Worm (Caenorhabditis elegans) whole organism, L2 larva: ENCODE measurements around the gene cank-26.

Source experiments
- C34F6.9 ChIP-seq: fragments of 150-350 bp; optimal IDR thresholded peaks from 2 replicates; lab custom pipeline; 2014; ENCODE audit warnings: missing biosample characterization, missing genetic modification characterization
- F13H6.1 ChIP-seq: sonication (generic microtip); optimal IDR thresholded peaks from 2 replicates; lab custom pipeline; 2016; ENCODE audit warnings: missing genetic modification characterization, missing compliant biosample characterization
- Y55F3AM.14 ChIP-seq: fragments of 200-800 bp; sonication (Bioruptor generic); optimal IDR thresholded peaks from 2 replicates; lab custom pipeline; 2018; ENCODE audit warnings: mild to moderate bottlenecking, missing genetic modification characterization, missing compliant biosample characterization
- alr-1 ChIP-seq: fragments of 150-350 bp; optimal IDR thresholded peaks from 2 replicates; lab custom pipeline; 2014; ENCODE audit warnings: missing biosample characterization, missing genetic modification characterization
- aly-2 ChIP-seq: fragments of 150-350 bp; optimal IDR thresholded peaks from 2 replicates; lab custom pipeline; 2014; ENCODE audit warnings: missing biosample characterization, missing genetic modification characterization
- blmp-1 ChIP-seq: sonication (generic microtip); optimal IDR thresholded peaks from 2 replicates; lab custom pipeline; 2017; ENCODE audit warnings: missing genetic modification characterization, mild to moderate bottlenecking, missing compliant biosample characterization, antibody characterized with exemption, moderate library complexity; ENCODE audit not compliant: insufficient read depth
- ceh-16 ChIP-seq: fragments of 150-350 bp; optimal IDR thresholded peaks from 2 replicates; lab custom pipeline; 2014; ENCODE audit warnings: missing biosample characterization, missing genetic modification characterization
- ceh-82 ChIP-seq: fragments of 150-350 bp; optimal IDR thresholded peaks from 2 replicates; lab custom pipeline; 2014; ENCODE audit warnings: missing biosample characterization, missing genetic modification characterization
- crh-2 ChIP-seq: sonication (generic microtip); optimal IDR thresholded peaks from 2 replicates; lab custom pipeline; 2017; ENCODE audit warnings: missing biosample characterization, missing genetic modification characterization
- dmd-4 ChIP-seq: sonication (generic microtip); optimal IDR thresholded peaks from 2 replicates; lab custom pipeline; 2017; ENCODE audit warnings: missing biosample characterization, missing genetic modification characterization
- elt-3 ChIP-seq: sonication (generic microtip); optimal IDR thresholded peaks from 2 replicates; lab custom pipeline; 2017; ENCODE audit warnings: missing biosample characterization, missing genetic modification characterization
- fos-1 ChIP-seq: fragments of 150-350 bp; optimal IDR thresholded peaks from 2 replicates; lab custom pipeline; 2014; ENCODE audit warnings: missing biosample characterization, missing genetic modification characterization
- gmeb-1 ChIP-seq: fragments of 150-350 bp; optimal IDR thresholded peaks from 2 replicates; lab custom pipeline; 2014; ENCODE audit warnings: missing biosample characterization, missing genetic modification characterization
- lin-13 ChIP-seq: fragments of 150-350 bp; optimal IDR thresholded peaks from 2 replicates; lab custom pipeline; 2014; ENCODE audit warnings: missing biosample characterization, missing genetic modification reagents, missing genetic modification characterization
- lsy-2 ChIP-seq, 2 experiments: fragments of 150-350 bp in 1 of 2; sonication (generic microtip) in 1 of 2; optimal IDR thresholded peaks; 2 replicates each; lab custom pipeline; 2014 to 2017; ENCODE audit warnings: missing biosample characterization in 2 of 2, missing genetic modification characterization in 2 of 2
- mdl-1 ChIP-seq, 2 experiments: fragments of 150-350 bp in 1 of 2; sonication (generic microtip) in 1 of 2; optimal IDR thresholded peaks; 2 replicates each; lab custom pipeline; 2017; ENCODE audit warnings: missing biosample characterization in 2 of 2, missing genetic modification characterization in 2 of 2
- nhr-10 ChIP-seq: sonication (generic microtip); optimal IDR thresholded peaks from 2 replicates; lab custom pipeline; 2017; ENCODE audit warnings: missing biosample characterization, missing genetic modification characterization
- nhr-12 ChIP-seq: fragments of 150-350 bp; optimal IDR thresholded peaks from 2 replicates; lab custom pipeline; 2014; ENCODE audit warnings: missing biosample characterization, missing genetic modification characterization
- nhr-129 ChIP-seq: fragments of 150-350 bp; optimal IDR thresholded peaks from 2 replicates; lab custom pipeline; 2014; ENCODE audit warnings: missing biosample characterization, missing genetic modification characterization
- nhr-21 ChIP-seq: fragments of 150-350 bp; optimal IDR thresholded peaks from 2 replicates; lab custom pipeline; 2014; ENCODE audit warnings: missing biosample characterization, missing genetic modification characterization
- nhr-23 ChIP-seq: fragments of 150-350 bp; optimal IDR thresholded peaks from 2 replicates; lab custom pipeline; 2014; ENCODE audit warnings: missing biosample characterization, missing genetic modification reagents, missing genetic modification characterization
- nhr-237 ChIP-seq: fragments of 150-350 bp; optimal IDR thresholded peaks from 2 replicates; lab custom pipeline; 2014; ENCODE audit warnings: missing biosample characterization, missing genetic modification characterization
- nhr-6 ChIP-seq: fragments of 150-350 bp; optimal IDR thresholded peaks from 2 replicates; lab custom pipeline; 2014; ENCODE audit warnings: missing biosample characterization, missing genetic modification characterization
- nhr-77 ChIP-seq: fragments of 150-350 bp; optimal IDR thresholded peaks from 2 replicates; lab custom pipeline; 2014; ENCODE audit warnings: missing biosample characterization, missing genetic modification characterization
- peb-1 ChIP-seq: fragments of 150-350 bp; optimal IDR thresholded peaks from 2 replicates; lab custom pipeline; 2014; ENCODE audit warnings: missing biosample characterization, missing genetic modification characterization
- skn-1 ChIP-seq: sonication (generic microtip); optimal IDR thresholded peaks from 2 replicates; lab custom pipeline; 2017; ENCODE audit warnings: missing biosample characterization, missing genetic modification characterization
- sma-3 ChIP-seq: sonication (generic microtip); optimal IDR thresholded peaks from 2 replicates; lab custom pipeline; 2016; ENCODE audit warnings: missing genetic modification reagents, missing genetic modification characterization, missing compliant biosample characterization
- sma-9 ChIP-seq, 2 experiments: fragments of 150-350 bp in 1 of 2; sonication (generic microtip) in 1 of 2; optimal IDR thresholded peaks; 2 replicates each; lab custom pipeline; 2014 to 2016; ENCODE audit warnings: missing genetic modification characterization in 2 of 2, mild to moderate bottlenecking in 1 of 2, missing biosample characterization in 1 of 2, missing compliant biosample characterization in 1 of 2, missing genetic modification reagents in 1 of 2, moderate library complexity in 1 of 2
- snpc-4 ChIP-seq: fragments of 150-350 bp; optimal IDR thresholded peaks from 2 replicates; lab custom pipeline; 2014; ENCODE audit warnings: missing biosample characterization, missing genetic modification characterization
- unc-39 ChIP-seq: fragments of 150-350 bp; optimal IDR thresholded peaks from 2 replicates; lab custom pipeline; 2014; ENCODE audit warnings: missing biosample characterization, missing genetic modification characterization
- unc-55 ChIP-seq: fragments of 150-350 bp; sonication (generic microtip); optimal IDR thresholded peaks from 3 replicates; lab custom pipeline; 2014; ENCODE audit warnings: missing biosample characterization, missing genetic modification reagents, missing genetic modification characterization
- unc-62 ChIP-seq: fragments of 150-350 bp; optimal IDR thresholded peaks from 2 replicates; lab custom pipeline; 2014; ENCODE audit warnings: missing biosample characterization, missing genetic modification reagents, missing genetic modification characterization
- ztf-4 ChIP-seq: fragments of 150-350 bp; optimal IDR thresholded peaks from 2 replicates; lab custom pipeline; 2014; ENCODE audit warnings: missing biosample characterization, missing genetic modification characterization

The cank-26 gene

ce11 chrII:3974953-3975352 is at the start of gene cank-26:
Gene cank-26, minus strand, starts transcription at chrII:3975065.
- TF ChIP-seq skn-1 (tag; lab: Kevin White, UChicago): no peak

DNA sequence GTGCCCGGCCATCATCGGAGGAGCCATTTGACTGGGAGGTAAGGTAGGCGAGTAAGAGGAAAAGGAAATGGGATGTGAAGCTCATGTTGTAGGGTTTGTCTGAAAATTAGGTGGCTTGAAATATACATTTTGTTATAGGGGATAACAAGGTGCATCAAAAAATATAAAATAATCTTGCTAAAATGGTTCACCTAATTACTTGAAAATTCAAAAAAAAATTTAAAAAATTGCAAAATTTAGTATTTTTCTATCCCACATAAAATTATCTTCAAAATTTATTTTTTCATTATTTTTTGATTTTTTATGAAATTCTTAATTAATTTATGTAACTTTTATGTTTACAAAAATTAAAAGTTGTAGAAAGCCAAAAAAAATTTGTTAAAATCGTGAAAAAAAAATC is 43.8 kb upstream of the cank-26 start, which contains the start of gene K07D4.6:
TSS of gene K07D4.6 (minus strand) at position 101 of the 400 bp plus-strand sequence.
- TF ChIP-seq unc-39 (tag; lab: Kevin White, UChicago) (no peak), nhr-6 (tag; lab: Kevin White, UChicago) (no peak), nhr-237 (tag; lab: Kevin White, UChicago) (no peak), alr-1 (no peak), crh-2 (tag; lab: Kevin White, UChicago) (no peak), nhr-129 (tag; lab: Kevin White, UChicago) (no peak), dmd-4 (tag; lab: Kevin White, UChicago) (no peak), lsy-2 (tag; optimal IDR thresholded peaks at IDR 0.05; lab: Kevin White, UChicago) (no peak), mdl-1 (tag; optimal IDR thresholded peaks at IDR 0.05; lab: Kevin White, UChicago) (no peak), ztf-4 (no peak), ceh-82 (no peak), sma-9 (GFP tag; optimal IDR thresholded peaks at IDR 0.05; lab: Kevin White, UChicago) (no peak), sma-9 (tag; optimal IDR thresholded peaks at IDR 0.05; lab: Kevin White, UChicago) (no peak), lin-13 (GFP tag; lab: Kevin White, UChicago) (no peak), ceh-16 (tag; lab: Kevin White, UChicago) (no peak)

DNA sequence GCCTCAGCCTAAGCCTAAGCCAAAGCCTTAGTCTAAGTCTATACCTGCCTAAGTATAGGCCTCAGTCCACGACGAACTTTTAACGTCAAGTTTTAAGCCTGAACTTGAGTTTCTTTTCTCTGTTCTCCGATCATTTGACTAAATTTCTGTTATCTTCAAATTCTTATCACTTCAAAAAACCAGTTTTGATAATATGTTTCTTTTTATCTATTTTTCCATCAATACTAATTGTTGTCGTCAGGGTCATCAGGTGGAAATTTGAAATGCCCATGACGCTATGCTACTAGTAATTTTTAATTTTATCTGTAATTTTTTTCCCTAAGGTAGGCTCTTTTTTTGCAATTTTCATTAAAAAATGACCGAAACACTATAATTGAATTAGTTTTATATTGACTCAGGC is 36.7 kb upstream of the cank-26 start:
- TF ChIP-seq nhr-77 (tag; lab: Kevin White, UChicago) (no peak), F13H6.1 (tag; lab: Kevin White, UChicago) (no peak), blmp-1 (tag; lab: Kevin White, UChicago) (no peak), fos-1 (tag; lab: Kevin White, UChicago) (no peak), lin-13 (GFP tag; lab: Kevin White, UChicago) (no peak), alr-1 (no peak), skn-1 (tag; lab: Kevin White, UChicago) (no peak), C34F6.9 (tag; lab: Kevin White, UChicago) (no peak), nhr-6 (tag; lab: Kevin White, UChicago) (no peak), peb-1 (tag; lab: Kevin White, UChicago) (no peak), unc-55 (GFP tag; lab: Kevin White, UChicago) (no peak), sma-3 (GFP tag; lab: Kevin White, UChicago) (no peak), nhr-12 (tag; lab: Kevin White, UChicago) (no peak), nhr-23 (tag; lab: Kevin White, UChicago) (no peak), nhr-21 (tag; lab: Kevin White, UChicago) (no peak)
- TF ChIP-seq, all 48 proteins: peak for 0

DNA sequence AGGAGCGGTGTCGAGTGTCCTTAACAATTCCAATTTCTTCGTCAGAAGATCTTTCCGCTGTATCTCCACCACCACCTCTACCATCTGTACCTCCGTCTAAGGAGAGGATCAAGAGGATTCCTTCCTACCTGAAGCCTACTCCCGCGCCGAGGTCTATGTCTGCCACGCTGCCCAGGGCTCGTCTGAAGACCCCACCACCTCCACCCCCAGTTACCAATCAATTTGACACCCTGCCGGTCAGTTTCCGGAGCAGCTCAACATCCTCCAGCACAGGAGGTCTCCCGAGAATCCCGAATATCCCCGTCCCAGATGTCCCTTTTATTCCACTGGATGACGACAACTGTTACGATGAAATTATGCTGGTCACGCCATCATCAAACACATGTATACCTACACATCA is 33.1 kb upstream of the cank-26 start:
- no peak for TF ChIP-seq peb-1 (tag; lab: Kevin White, UChicago)
- no peak for TF ChIP-seq gmeb-1 (tag; lab: Kevin White, UChicago)
- TF ChIP-seq nhr-237 (tag; lab: Kevin White, UChicago): no peak
- no peak for TF ChIP-seq nhr-129 (tag; lab: Kevin White, UChicago)
- TF ChIP-seq Y55F3AM.14: no peak
- no peak for TF ChIP-seq nhr-10
- no peak for TF ChIP-seq lsy-2 (tag; optimal IDR thresholded peaks at IDR 0.05; lab: Kevin White, UChicago)
- TF ChIP-seq crh-2 (tag; lab: Kevin White, UChicago): no peak

DNA sequence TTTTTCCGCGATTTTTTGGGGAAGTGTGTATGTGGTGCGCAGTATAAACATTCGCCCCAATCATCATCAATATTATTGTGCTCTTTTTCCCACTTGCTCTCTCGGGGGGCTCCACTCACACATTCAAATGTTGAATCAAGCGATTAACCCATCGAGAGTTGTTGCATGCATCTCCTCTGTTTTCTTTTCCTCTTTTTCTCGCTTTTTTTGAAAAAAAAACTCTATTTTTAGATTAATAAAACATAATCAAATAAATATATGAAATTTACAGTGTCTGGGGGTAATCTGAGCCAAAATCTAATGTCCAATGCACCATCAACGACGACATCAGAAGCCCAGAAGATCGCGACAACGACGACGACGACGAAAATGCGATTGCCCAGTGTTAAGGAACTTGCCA is 29.7 kb upstream of the cank-26 start, which contains the start of gene ephx-1:
TSS of gene ephx-1 (plus strand) at position 301 of the 400 bp plus-strand sequence.
- TF ChIP-seq nhr-23 (tag; lab: Kevin White, UChicago): no peak
- TF ChIP-seq elt-3 (tag; lab: Kevin White, UChicago): no peak
- no peak for TF ChIP-seq unc-62 (GFP tag; lab: Kevin White, UChicago)
- no peak for TF ChIP-seq snpc-4 (tag; lab: Kevin White, UChicago)
- no peak for TF ChIP-seq aly-2 (tag; lab: Kevin White, UChicago)
- TF ChIP-seq nhr-129 (tag; lab: Kevin White, UChicago): no peak
- TF ChIP-seq peb-1 (tag; lab: Kevin White, UChicago): no peak
- no peak for TF ChIP-seq C34F6.9 (tag; lab: Kevin White, UChicago)
- no peak for TF ChIP-seq mdl-1 (tag; optimal IDR thresholded peaks at IDR 0.05; lab: Kevin White, UChicago)
- TF ChIP-seq unc-55 (GFP tag; lab: Kevin White, UChicago): no peak
